Worm (Caenorhabditis elegans) whole organism, L3 larva: ENCODE data around the gene F19B2.5.

Experiments
- R02D3.7 ChIP-seq: fragments of 150-350 bp; optimal IDR thresholded peaks from 2 replicates; lab custom pipeline; 2014; ENCODE audit warnings: missing biosample characterization, missing genetic modification characterization
- ZK546.5 ChIP-seq: sonication (generic microtip); optimal IDR thresholded peaks from 2 replicates; lab custom pipeline; 2017; ENCODE audit warnings: missing biosample characterization, missing genetic modification characterization
- ama-1 ChIP-seq: fragments of 150-350 bp; optimal IDR thresholded peaks from 2 replicates; lab custom pipeline; 2018
- ceh-16 ChIP-seq: sonication (generic microtip); optimal IDR thresholded peaks from 2 replicates; lab custom pipeline; 2017; ENCODE audit warnings: missing biosample characterization, missing genetic modification characterization
- ceh-28 ChIP-seq: fragments of 150-350 bp; optimal IDR thresholded peaks from 2 replicates; lab custom pipeline; 2014; ENCODE audit warnings: missing biosample characterization, missing genetic modification reagents, missing genetic modification characterization
- ceh-82 ChIP-seq: fragments of 150-350 bp; optimal IDR thresholded peaks from 2 replicates; lab custom pipeline; 2014; ENCODE audit warnings: missing biosample characterization, missing genetic modification characterization
- egl-5 ChIP-seq: fragments of 150-350 bp; optimal IDR thresholded peaks from 2 replicates; lab custom pipeline; 2017; ENCODE audit warnings: missing biosample characterization, missing genetic modification reagents, missing genetic modification characterization, inconsistent platforms
- elt-1 ChIP-seq: fragments of 150-350 bp; optimal IDR thresholded peaks from 2 replicates; lab custom pipeline; 2014; ENCODE audit warnings: missing biosample characterization, missing genetic modification characterization
- elt-2 ChIP-seq: sonication (generic microtip); optimal IDR thresholded peaks from 2 replicates; lab custom pipeline; 2016; ENCODE audit warnings: missing genetic modification reagents, mild to moderate bottlenecking, missing genetic modification characterization, missing compliant biosample characterization
- elt-3 ChIP-seq, 3 experiments: fragments of 150-350 bp in 1 of 3; sonication (generic microtip) in 2 of 3; optimal IDR thresholded peaks; 2 replicates in 2 of 3; 4 replicates in 1 of 3; lab custom pipeline; 2014 to 2017; ENCODE audit warnings: missing biosample characterization in 3 of 3, missing genetic modification characterization in 3 of 3
- eor-1 ChIP-seq, 2 experiments: fragments of 150-350 bp; optimal IDR thresholded peaks; 2 replicates each; lab custom pipeline; 2014 to 2018; ENCODE audit warnings: missing biosample characterization in 2 of 2, missing genetic modification characterization in 2 of 2
- fkh-2 ChIP-seq: fragments of 150-350 bp; optimal IDR thresholded peaks from 2 replicates; lab custom pipeline; 2014; ENCODE audit warnings: missing biosample characterization, missing genetic modification reagents, missing genetic modification characterization
- fos-1 ChIP-seq: fragments of 150-350 bp; optimal IDR thresholded peaks from 2 replicates; lab custom pipeline; 2014; ENCODE audit warnings: missing biosample characterization, missing genetic modification characterization
- hmg-11 ChIP-seq: sonication (generic microtip); optimal IDR thresholded peaks from 2 replicates; lab custom pipeline; 2016; ENCODE audit warnings: missing genetic modification characterization, missing compliant biosample characterization
- jun-1 ChIP-seq: fragments of 150-350 bp; optimal IDR thresholded peaks from 2 replicates; lab custom pipeline; 2014; ENCODE audit warnings: missing biosample characterization, missing genetic modification reagents, missing genetic modification characterization
- lin-15B ChIP-seq: fragments of 150-350 bp; optimal IDR thresholded peaks from 2 replicates; lab custom pipeline; 2014; ENCODE audit warnings: missing biosample characterization, missing genetic modification characterization
- mdl-1 ChIP-seq: fragments of 150-350 bp; optimal IDR thresholded peaks from 2 replicates; lab custom pipeline; 2014; ENCODE audit warnings: missing biosample characterization, missing genetic modification characterization
- mml-1 ChIP-seq: fragments of 150-350 bp; sonication (generic microtip); optimal IDR thresholded peaks from 3 replicates; lab custom pipeline; 2014; ENCODE audit warnings: missing biosample characterization, missing genetic modification characterization
- nfya-1 ChIP-seq: sonication (generic microtip); optimal IDR thresholded peaks from 2 replicates; lab custom pipeline; 2017; ENCODE audit warnings: missing genetic modification characterization, mild to moderate bottlenecking, missing compliant biosample characterization, antibody characterized with exemption, moderate library complexity; ENCODE audit not compliant: insufficient read depth
- nhr-11 ChIP-seq: fragments of 150-350 bp; optimal IDR thresholded peaks from 2 replicates; lab custom pipeline; 2014; ENCODE audit warnings: missing biosample characterization, missing genetic modification characterization
- nhr-12 ChIP-seq: fragments of 150-350 bp; optimal IDR thresholded peaks from 2 replicates; lab custom pipeline; 2014; ENCODE audit warnings: missing biosample characterization, missing genetic modification characterization
- nhr-237 ChIP-seq: fragments of 150-350 bp; optimal IDR thresholded peaks from 2 replicates; lab custom pipeline; 2014; ENCODE audit warnings: missing biosample characterization, missing genetic modification characterization
- nhr-25 ChIP-seq: sonication (generic microtip); optimal IDR thresholded peaks from 2 replicates; lab custom pipeline; 2017; ENCODE audit warnings: missing biosample characterization, missing genetic modification characterization
- nhr-43 ChIP-seq: sonication (generic microtip); optimal IDR thresholded peaks from 2 replicates; lab custom pipeline; 2016; ENCODE audit warnings: mild to moderate bottlenecking, missing genetic modification characterization, missing compliant biosample characterization; ENCODE audit not compliant: poor library complexity, severe bottlenecking
- nhr-67 ChIP-seq: fragments of 150-350 bp; optimal IDR thresholded peaks from 2 replicates; lab custom pipeline; 2014; ENCODE audit warnings: missing biosample characterization, missing genetic modification characterization
- nhr-76 ChIP-seq: fragments of 150-350 bp; sonication (generic microtip); optimal IDR thresholded peaks from 5 replicates; lab custom pipeline; 2014; ENCODE audit warnings: missing biosample characterization, missing genetic modification characterization
- nhr-77 ChIP-seq: fragments of 150-350 bp; optimal IDR thresholded peaks from 2 replicates; lab custom pipeline; 2014; ENCODE audit warnings: missing biosample characterization, missing genetic modification characterization
- pha-4 ChIP-seq: fragments of 150-350 bp; optimal IDR thresholded peaks from 2 replicates; lab custom pipeline; 2014; ENCODE audit warnings: missing biosample characterization, missing genetic modification reagents, missing genetic modification characterization
- pqm-1 ChIP-seq: fragments of 150-350 bp; optimal IDR thresholded peaks from 2 replicates; lab custom pipeline; 2017; ENCODE audit warnings: missing biosample characterization, missing genetic modification characterization, inconsistent platforms
- sea-2 ChIP-seq: fragments of 150-350 bp; sonication (generic microtip); optimal IDR thresholded peaks from 4 replicates; lab custom pipeline; 2014; ENCODE audit warnings: missing biosample characterization, missing genetic modification reagents, missing genetic modification characterization
- skn-1 ChIP-seq: fragments of 150-350 bp; optimal IDR thresholded peaks from 2 replicates; lab custom pipeline; 2014; ENCODE audit warnings: missing biosample characterization, missing genetic modification characterization
- snpc-4 ChIP-seq: fragments of 150-350 bp; optimal IDR thresholded peaks from 2 replicates; lab custom pipeline; 2014; ENCODE audit warnings: missing biosample characterization, missing genetic modification characterization
- tbx-2 ChIP-seq: sonication (generic microtip); optimal IDR thresholded peaks from 2 replicates; lab custom pipeline; 2016; ENCODE audit warnings: mild to moderate bottlenecking, missing genetic modification characterization, missing compliant biosample characterization
- unc-39 ChIP-seq: sonication (generic microtip); optimal IDR thresholded peaks from 4 replicates; lab custom pipeline; 2017; ENCODE audit warnings: missing biosample characterization, missing genetic modification characterization
- unc-62 ChIP-seq: fragments of 150-350 bp; sonication (generic microtip); optimal IDR thresholded peaks from 4 replicates; lab custom pipeline; 2014; ENCODE audit warnings: missing biosample characterization, missing genetic modification reagents, missing genetic modification characterization
- zag-1 ChIP-seq: fragments of 150-350 bp; optimal IDR thresholded peaks from 2 replicates; lab custom pipeline; 2014; ENCODE audit warnings: missing biosample characterization, missing genetic modification characterization
- ztf-11 ChIP-seq: fragments of 150-350 bp; optimal IDR thresholded peaks from 2 replicates; lab custom pipeline; 2014; ENCODE audit warnings: missing biosample characterization, missing genetic modification characterization

Gene F19B2.5

DNA sequence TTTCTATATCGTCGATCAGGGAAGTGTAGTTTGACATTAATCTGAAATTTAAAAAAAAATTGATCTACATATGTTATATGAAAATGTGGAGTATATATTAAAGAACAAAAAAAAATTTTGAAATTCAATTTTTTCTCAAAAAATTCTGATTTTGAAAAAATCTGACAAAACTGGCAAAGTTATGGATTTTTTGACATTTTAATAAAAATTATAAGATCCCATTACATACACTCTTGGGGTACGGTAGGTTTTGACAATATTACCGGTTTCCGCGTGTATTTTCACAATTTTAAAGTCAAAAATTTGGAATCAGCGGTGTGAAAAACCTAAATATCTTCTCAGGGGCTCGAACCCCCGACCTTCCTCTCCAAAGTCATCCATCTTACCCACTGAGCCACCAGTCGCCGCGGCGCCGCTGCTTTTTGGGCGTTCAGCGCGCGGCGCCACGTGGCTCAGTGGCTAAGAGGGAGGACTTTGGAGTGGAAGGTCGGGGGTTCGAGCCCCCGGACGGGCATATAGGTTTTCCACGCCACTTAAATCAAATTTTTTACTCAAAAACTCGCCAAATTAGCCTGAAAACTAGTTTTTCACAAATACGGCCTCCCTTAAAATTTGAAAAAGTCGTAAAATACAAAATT, 25.4 kb downstream of the F19B2.5 start, which contains the start of gene Y113G7A.14:
TSS of gene Y113G7A.14 (minus strand) at position 51 of the 638 bp plus-strand sequence.
- TF ChIP-seq lin-15B (tag; lab: Kevin White, UChicago) (no peak), mml-1 (tag; lab: Kevin White, UChicago) (no peak), ama-1 (lab: Kevin White, UChicago) (no peak), fos-1 (tag; lab: Kevin White, UChicago) (no peak), elt-2 (tag; lab: Kevin White, UChicago) (no peak), tbx-2 (tag; lab: Kevin White, UChicago) (no peak), nhr-76 (tag; lab: Kevin White, UChicago) (no peak), skn-1 (tag; lab: Kevin White, UChicago) (no peak), eor-1 (tag; optimal IDR thresholded peaks at IDR 0.05; lab: Kevin White, UChicago) (no peak), fkh-2 (no peak)

ce11 chrV:20135247-20135646, 28.7 kb downstream of the F19B2.5 start, which contains the start of gene Y113G7A.22:
Y113G7A.22 (minus strand) TSS chrV:20135347.
- TF ChIP-seq snpc-4 (tag; lab: Kevin White, UChicago) (no peak), R02D3.7 (tag; lab: Kevin White, UChicago) (no peak), ceh-82 (tag; lab: Kevin White, UChicago) (no peak), nhr-237 (no peak)

- TF ChIP-seq elt-1, result no peak
- no peak for TF ChIP-seq nhr-67 (tag; lab: Kevin White, UChicago)
- TF ChIP-seq elt-3 (tag; optimal IDR thresholded peaks at IDR 0.05; lab: Kevin White, UChicago), result no peak
- no peak for TF ChIP-seq mdl-1 (tag; lab: Kevin White, UChicago)
- no peak for TF ChIP-seq jun-1
- TF ChIP-seq tbx-2 (tag; lab: Kevin White, UChicago), result no peak
- no peak for TF ChIP-seq egl-5 (tag; lab: Kevin White, UChicago)
Observed at ce11 chrV:20134797-20135196, 29.2 kb downstream of the F19B2.5 start.

DNA sequence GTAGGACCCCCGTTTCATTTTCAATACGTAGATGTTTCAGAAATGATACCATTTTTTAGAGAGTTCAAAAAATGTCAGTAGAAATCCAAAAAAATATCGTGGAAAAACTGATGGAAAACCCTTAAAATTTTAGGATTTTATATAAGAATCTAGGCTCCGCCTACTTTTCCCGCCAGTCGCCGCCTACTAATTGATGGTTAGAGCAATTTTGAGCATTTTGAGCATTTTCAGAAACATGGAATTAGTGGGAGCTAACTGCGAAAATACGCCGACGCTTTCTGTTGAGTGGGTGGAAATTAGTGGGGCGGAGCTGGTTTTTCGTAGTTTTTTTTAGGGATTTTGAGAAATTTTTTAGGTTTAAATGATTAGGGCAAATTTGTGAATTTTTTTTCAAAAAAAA, 30.8 kb downstream of the F19B2.5 start, which contains the start of gene ssu-1:
TSS of gene ssu-1 (minus strand) at position 101 of the 400 bp plus-strand sequence.
- TF ChIP-seq mdl-1 (tag; lab: Kevin White, UChicago), result no peak
- no peak for TF ChIP-seq unc-62
- no peak for TF ChIP-seq ceh-16
- TF ChIP-seq pqm-1, result no peak
- no peak for TF ChIP-seq ztf-11 (tag; lab: Kevin White, UChicago)
- no peak for TF ChIP-seq sea-2 (GFP tag; lab: Kevin White, UChicago)
- TF ChIP-seq ceh-28, result no peak
- no peak for TF ChIP-seq hmg-11 (tag; lab: Kevin White, UChicago)
- no peak for TF ChIP-seq nhr-12 (tag; lab: Kevin White, UChicago)

DNA sequence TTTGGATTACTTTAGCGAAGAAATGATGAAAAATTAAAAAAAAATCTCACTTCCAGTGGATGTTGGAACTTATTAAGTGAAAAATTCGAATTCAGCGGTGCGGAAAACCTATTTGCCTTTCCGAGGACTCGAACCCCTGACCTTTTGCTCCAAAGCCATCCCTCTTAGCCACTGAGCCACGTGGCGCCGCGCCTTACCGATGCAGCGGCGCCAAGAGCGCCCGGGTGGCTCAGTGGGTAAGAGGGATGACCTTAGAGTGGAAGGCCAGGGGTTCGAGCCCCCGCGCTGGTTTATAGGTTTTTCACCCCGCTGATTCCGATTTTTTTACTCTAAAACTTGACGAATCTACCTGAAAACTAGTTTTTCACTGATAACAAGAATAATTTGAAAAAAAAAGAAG, 36.4 kb downstream of the F19B2.5 start:
- TF ChIP-seq R02D3.7 (tag; lab: Kevin White, UChicago), result no peak
- TF ChIP-seq nhr-12 (tag; lab: Kevin White, UChicago), result no peak
- TF ChIP-seq ZK546.5, result no peak
- no peak for TF ChIP-seq pha-4 (tag; lab: Kevin White, UChicago)
- no peak for TF ChIP-seq ceh-16

ce11 chrV:20126637-20127036, 37.3 kb downstream of the F19B2.5 start:
- TF ChIP-seq snpc-4 (tag; lab: Kevin White, UChicago) (no peak), nhr-25 (no peak), fkh-2 (no peak), mml-1 (tag; lab: Kevin White, UChicago) (no peak), nhr-43 (no peak), jun-1 (no peak), nhr-77 (tag; lab: Kevin White, UChicago) (no peak), zag-1 (no peak), R02D3.7 (tag; lab: Kevin White, UChicago) (no peak), unc-39 (tag; lab: Kevin White, UChicago) (no peak), nhr-11 (tag; lab: Kevin White, UChicago) (no peak), ceh-16 (no peak), nfya-1 (tag; lab: Kevin White, UChicago) (no peak), ZK546.5 (no peak)
